Worm (Caenorhabditis elegans) whole organism, L4/young adult: ENCODE measurements around the gene ZK1321.1.
A peak's percentile ranks its signal among the peaks of the same experiment; 100 is the strongest.

Experiments used
- W03F9.2 ChIP-seq: fragments of 150-350 bp; optimal IDR thresholded peaks from 2 replicates; lab custom pipeline; 2014; ENCODE audit warnings: missing biosample characterization, missing genetic modification characterization
- dao-5 ChIP-seq: sonication (generic microtip); optimal IDR thresholded peaks from 2 replicates; lab custom pipeline; 2016; ENCODE audit warnings: missing genotype, missing genetic modification characterization, moderate library complexity, missing compliant biosample characterization
- him-1 ChIP-seq: sonication (generic microtip); optimal IDR thresholded peaks from 2 replicates; lab custom pipeline; 2016; ENCODE audit warnings: missing genotype, missing genetic modification reagents, missing genetic modification characterization, missing compliant biosample characterization

The ZK1321.1 gene

DNA sequence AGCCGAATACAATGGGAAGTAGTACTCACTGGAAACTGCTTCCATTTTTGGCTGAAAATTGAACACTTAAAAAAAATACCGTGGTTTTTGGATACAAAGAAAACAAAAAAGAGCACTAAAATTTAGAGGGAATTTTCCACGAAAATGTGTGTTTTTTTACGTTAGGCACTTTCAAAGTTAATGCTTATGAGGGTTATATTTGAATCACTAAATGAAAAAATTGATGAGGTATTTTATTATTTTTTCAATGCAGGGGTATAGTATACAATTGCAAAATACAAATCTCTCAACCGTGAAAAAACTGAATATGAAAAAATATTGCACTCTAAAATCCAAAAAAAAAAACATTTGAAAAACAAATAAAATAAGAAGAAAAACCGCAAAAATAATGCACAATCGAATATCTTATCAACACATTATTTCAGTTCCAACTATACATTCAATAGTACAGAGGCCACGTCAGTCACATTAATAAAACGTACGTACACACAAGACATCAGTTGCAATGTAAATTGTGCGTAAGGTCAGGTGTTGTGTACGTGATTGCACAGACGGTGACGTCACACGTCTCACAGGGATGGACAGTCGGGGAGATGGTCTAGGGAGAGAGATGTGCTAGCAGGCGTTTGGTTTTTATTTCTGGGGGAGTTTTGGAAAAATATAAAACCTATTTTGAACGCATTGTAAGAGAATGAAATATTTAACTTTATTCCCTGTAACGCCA is 16.1 kb downstream of the ZK1321.1 start, which contains the start of gene aqp-10:
Gene aqp-10, minus strand, starts transcription at position 51 of the 724 bp plus-strand sequence.
- TF ChIP-seq him-1 (tag; lab: Kevin White, UChicago) (no peak), W03F9.2 (tag; lab: Kevin White, UChicago) (peak; percentile 53)

DNA sequence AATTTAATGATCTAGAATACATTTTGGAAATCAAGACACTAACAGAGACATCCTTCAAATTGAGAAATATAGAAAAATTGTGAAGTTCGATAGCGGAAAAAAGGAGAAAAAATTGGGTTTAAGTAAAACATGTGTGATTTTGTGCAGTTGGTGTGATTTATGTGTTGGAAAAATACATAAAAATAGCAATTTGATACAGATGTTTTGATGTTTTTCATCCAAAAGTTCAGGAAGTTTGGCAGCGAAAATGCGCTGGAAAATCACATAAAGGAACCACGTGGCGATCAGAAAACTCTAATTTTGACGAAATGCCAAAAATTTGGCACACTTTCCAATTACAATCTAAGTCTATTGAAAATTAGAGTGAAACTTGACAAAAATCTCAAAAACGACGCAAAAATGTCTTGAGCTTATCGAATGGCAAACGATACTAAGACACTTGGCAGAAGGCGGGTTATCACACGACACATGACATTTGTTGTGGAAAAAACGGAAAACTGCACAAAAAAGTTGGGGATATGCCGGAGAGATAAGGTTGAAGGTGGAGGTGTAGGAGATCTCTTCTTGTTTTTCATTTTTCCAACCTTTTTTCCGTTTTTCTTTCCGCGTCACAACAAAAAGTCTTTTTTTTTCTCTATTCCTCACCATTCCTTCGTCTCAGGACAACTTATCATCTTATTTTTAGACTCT is 20.2 kb downstream of the ZK1321.1 start, which contains the start of gene ZK1321.4:
Gene ZK1321.4, minus strand, starts transcription at position 51 of the 690 bp plus-strand sequence.
- TF ChIP-seq dao-5 = no peak
- no peak for TF ChIP-seq W03F9.2 (tag; lab: Kevin White, UChicago)
- no peak for TF ChIP-seq him-1 (tag; lab: Kevin White, UChicago)

DNA sequence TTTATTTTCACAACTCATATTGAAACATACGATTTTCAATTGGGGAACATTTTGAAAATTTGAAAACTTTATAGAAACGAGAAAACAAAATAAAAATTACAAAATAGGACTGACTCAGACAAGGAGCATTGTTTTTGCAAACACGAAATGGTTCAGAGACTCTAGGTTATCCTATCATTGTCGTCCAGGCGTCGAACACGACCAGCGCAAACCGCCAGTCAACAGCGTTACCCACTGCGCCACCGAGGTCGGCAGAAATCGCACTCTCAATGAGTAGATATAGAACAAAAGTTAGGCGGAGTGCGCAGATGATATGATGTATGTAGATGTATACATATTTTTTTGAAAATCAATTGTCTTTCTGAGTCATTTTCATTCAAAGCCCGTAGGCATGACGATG is 20.8 kb downstream of the ZK1321.1 start:
- TF ChIP-seq dao-5 (peak; percentile 6), him-1 (tag; lab: Kevin White, UChicago) (peak; percentile 32), W03F9.2 (tag; lab: Kevin White, UChicago) (peak; percentile 54)

DNA sequence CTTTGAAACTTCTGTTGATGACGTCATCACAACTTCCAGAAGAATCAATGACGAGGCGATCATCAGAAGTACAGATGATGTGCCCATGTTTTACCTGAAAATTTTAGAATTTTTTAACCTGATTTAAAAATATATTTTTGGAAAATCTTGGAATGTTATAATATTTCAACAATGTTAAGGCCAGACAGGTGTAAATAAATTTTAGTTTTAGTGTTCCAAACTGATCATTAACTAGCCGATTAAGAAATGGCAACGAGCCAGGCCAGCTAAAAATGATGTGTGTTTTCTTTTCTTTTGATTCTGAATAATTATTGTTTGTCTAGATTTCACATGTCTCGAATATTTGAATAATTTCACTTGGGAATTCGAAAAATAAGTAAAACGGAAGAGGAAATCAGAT is 22.0 kb downstream of the ZK1321.1 start, which contains the start of gene T10B9.9:
Gene T10B9.9, minus strand, starts transcription at position 101 of the 400 bp plus-strand sequence.
- no peak for TF ChIP-seq dao-5
- TF ChIP-seq him-1 (tag; lab: Kevin White, UChicago) = no peak
- no peak for TF ChIP-seq W03F9.2 (tag; lab: Kevin White, UChicago)

DNA sequence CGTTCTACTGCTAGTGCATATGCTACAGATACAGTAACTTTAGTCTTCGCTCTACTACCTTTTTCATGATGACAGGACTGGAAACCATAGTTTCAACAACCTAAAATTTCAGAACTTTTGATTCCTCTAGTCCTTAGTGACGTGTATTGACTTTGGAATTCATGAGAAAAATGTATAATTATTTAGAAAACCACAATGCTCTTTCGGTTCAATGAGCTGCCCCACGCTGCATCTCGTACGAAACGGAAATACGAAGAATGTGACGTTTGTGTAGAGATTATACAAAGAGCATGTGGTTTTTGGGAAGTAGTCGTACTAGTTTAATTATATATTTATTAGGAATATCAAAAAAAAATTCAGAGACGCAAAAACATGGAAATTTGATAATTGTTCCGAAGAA is 24.7 kb downstream of the ZK1321.1 start:
- no peak for TF ChIP-seq dao-5
- no peak for TF ChIP-seq him-1 (tag; lab: Kevin White, UChicago)
- no peak for TF ChIP-seq W03F9.2 (tag; lab: Kevin White, UChicago)

DNA sequence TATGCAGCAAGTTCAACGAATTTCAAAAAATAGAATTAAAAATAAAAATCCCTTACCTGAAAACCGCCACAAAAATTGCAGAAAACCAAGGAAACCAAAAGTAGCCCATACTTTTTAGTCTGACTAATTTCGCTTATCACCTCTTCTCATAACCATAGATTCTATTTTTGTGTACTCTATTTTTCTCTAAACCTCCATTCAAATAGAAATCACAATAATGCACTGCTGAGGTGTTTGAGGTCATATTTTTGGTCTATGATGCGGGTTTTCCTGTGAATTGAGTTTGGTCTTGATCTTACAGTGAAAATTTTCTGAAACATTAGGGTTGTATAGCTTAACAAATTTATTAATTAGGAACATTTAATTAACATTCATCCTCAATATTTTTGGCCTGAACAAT is 28.0 kb downstream of the ZK1321.1 start, which contains the start of gene cyp-13A1:
Gene cyp-13A1, minus strand, starts transcription at position 156 of the 400 bp plus-strand sequence.
- no peak for TF ChIP-seq him-1 (tag; lab: Kevin White, UChicago)
- no peak for TF ChIP-seq dao-5
- no peak for TF ChIP-seq W03F9.2 (tag; lab: Kevin White, UChicago)

DNA sequence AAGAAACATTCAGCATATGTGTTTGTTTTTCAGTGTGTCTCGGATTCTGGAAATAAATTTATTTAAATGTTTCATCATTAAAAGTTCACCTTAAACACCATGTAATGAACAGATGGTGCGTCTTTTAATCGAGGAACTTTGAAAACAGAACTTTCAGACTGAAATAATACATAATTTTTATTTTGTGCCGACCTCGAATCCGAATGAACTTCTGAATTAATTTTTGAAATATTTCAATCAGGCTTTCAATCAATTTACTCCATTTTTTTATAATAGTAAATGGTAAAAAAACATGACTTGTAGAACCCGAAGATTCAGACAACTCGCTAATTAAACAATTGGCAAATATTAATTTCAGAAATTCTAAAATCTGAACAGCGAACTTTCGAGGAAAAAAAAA is 28.5 kb downstream of the ZK1321.1 start, which contains the start of gene T10B9.14:
Gene T10B9.14, minus strand, starts transcription at position 101 of the 400 bp plus-strand sequence.
- TF ChIP-seq him-1 (tag; lab: Kevin White, UChicago) (no peak), W03F9.2 (tag; lab: Kevin White, UChicago) (no peak), dao-5 (no peak)

DNA sequence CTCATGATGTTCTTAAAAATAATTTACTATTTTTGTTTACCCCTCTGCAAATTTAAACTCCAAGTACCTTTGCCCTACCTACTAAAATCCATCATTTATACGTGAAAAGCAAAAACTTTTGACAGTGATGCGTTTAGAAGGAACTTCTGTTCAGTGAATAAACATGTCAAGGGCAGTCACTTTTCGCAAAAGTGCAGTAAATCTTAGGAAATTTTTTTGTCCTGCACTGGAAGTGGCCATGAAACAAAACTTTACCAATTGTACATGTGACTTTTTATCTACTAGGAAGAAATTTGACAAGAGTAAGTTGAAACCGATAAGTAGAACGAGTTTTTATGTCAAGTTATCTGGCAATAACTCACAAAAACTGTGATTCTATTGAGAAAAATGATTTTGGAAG is 32.4 kb downstream of the ZK1321.1 start:
- TF ChIP-seq dao-5 (no peak), W03F9.2 (tag; lab: Kevin White, UChicago) (no peak), him-1 (tag; lab: Kevin White, UChicago) (no peak)

DNA sequence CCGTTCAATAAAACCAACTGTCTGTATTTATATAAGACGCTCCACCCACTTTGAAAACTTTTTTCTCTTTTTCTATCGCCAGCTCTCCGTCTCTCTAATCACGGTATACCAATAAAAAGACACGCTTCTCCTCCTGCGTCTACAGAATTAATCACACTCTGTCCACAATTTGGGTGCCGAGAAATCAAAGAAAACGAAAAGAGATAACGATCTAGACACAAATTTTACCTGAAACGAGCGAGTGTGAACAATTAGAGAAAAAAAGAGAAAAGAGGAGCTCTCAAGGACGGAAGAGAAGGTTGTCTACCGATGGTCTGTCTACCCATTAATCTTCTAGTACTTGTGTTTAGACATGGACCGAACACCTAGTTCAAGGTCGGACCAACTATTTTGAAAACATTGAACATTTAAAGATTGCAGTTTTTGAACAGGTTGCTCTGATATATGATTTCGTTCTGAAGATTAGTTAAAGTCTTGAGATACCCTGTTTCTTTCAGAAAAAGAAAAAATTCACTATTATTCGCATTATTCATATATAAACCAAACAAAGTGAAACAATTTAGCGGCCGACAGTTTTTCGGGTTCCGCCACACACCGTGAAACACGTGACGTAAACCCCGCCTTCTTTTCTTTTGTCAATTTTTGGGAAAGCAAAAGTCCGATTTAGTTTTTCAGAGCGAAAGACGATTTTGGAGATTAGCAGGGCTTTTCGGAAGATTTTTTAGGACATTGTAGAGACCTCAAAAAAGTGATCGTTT is 33.7 kb downstream of the ZK1321.1 start, which contains the start of gene cyp-13A2:
Gene cyp-13A2, minus strand, starts transcription at position 235 of the 758 bp plus-strand sequence.
- TF ChIP-seq W03F9.2 (tag; lab: Kevin White, UChicago) (no peak), dao-5 (no peak), him-1 (tag; lab: Kevin White, UChicago) (no peak)

DNA sequence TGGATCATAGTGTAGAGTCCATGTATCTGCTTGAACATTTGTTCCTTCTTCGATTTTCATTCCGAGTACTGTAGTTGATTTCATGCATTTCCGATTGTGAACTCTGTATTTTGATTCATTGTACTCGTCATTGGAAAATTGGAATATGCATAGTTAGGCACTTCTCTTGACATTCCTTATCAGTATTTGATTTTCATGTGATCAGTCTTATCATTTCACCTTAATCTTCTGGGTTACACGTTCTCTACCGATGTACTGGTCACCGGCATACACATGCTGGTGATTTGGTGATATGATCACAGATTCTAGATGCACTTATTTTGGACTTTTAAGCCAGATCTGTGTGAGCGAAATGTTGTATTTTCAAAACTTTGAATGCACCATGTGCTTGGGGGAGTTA is 37.4 kb downstream of the ZK1321.1 start:
- TF ChIP-seq W03F9.2 (tag; lab: Kevin White, UChicago) (no peak), him-1 (tag; lab: Kevin White, UChicago) (no peak), dao-5 (no peak)

DNA sequence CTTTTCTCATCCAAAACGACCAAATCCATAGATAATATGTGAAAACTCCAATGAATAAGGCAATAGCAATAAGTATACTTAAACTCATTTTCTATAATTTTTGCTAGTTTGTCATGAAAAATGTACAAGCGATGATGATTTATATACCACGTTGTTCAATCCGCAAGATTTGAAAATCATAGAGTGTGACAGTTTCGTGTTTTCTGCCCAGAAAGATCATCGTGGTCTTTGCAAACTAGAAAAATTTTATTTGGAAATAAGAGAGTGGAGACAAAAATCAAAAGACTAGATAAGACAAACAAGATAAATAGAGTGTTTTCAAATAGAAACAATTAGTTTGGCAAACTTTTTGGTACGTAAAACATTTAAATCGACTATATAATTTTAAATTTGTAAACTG is 39.4 kb downstream of the ZK1321.1 start, which contains the start of gene cyp-13A3:
Gene cyp-13A3, minus strand, starts transcription at position 101 of the 400 bp plus-strand sequence.
- no peak for TF ChIP-seq W03F9.2 (tag; lab: Kevin White, UChicago)
- TF ChIP-seq him-1 (tag; lab: Kevin White, UChicago) = no peak

DNA sequence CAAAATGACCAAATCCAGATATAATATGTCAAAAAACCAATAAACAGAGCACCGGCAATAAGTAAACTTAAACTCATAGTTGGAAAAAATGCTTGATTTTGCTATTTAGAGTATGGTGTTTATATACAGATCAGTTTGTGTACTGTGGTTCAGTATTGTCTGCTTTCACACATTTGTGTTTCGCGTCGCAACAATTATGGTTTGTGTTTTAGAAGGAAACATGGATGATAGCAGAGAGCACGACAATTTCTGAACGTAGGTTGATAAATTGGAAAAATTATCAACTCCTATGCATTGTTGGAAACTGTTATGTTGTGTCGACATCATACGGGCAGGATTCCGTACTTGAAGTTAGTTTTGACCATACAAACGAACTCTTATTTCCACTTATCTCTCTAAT is 43.8 kb downstream of the ZK1321.1 start, which contains the start of gene cyp-13A4:
Gene cyp-13A4, minus strand, starts transcription at position 77 of the 400 bp plus-strand sequence.
- no peak for TF ChIP-seq him-1 (tag; lab: Kevin White, UChicago)
- TF ChIP-seq dao-5 = no peak
- TF ChIP-seq W03F9.2 (tag; lab: Kevin White, UChicago) = no peak

DNA sequence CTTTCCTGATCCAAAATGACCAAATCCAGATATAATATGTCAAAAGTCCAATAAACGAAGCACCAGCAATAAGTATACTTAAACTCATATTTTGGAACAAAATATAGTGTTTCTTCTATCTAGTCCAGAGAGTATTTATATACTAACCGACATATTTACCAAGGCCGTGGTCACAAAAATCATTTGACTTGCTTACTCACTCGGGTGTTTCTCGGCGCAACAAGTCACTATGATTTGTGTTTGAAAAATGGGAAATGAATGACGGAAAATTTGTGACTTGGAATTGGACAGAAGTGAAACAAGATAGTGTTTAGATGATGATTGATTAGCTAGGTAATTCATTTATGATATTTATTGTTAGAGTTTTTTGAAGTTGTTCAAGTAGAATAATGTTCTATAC is 46.4 kb downstream of the ZK1321.1 start, which contains the start of gene cyp-13A5:
Gene cyp-13A5, minus strand, starts transcription at position 112 of the 400 bp plus-strand sequence.
- no peak for TF ChIP-seq him-1 (tag; lab: Kevin White, UChicago)
